Worm (Caenorhabditis elegans): ENCODE results near the gene T01D3.1.

DNA sequence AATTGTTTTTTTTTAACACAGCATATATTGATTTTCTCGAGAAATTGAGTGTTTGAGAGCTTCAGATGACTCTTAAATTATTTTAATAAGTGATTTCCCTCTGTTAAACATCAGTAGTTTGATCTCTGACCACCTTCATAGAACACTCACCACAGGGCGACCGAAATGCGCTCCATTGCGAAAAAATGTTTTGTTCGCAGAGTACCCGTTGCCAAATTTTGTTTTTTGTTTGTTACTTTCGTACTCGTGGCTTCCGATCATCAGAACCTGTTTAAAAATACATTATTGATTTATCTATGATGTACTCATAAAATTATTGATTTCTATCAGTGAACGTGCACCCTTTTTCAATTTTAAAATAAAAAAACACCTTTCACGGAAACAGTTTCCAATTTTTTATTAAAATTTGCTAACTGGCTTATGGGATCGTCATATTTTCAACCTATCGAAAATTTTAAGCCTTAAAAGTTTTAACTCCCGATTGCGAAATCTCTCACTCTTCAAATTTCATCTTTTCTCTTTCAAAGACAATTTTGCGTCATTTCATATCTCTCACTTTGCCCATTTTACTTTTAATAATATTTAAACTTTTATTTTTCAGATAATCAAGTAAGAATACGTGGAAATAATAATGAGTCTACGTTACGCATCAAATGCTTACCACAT lies 28.9 kb upstream of the T01D3.1 start, which contains the start of gene letm-1:
- TF ChIP-seq W03F9.2 (tag; optimal IDR thresholded peaks at IDR 0.05) (no peak), him-1 (tag; optimal IDR thresholded peaks at IDR 0.05) (no peak), dao-5 (tag; optimal IDR thresholded peaks at IDR 0.05) (no peak)

Measured in whole organism, L4/young adult.